Worm (Caenorhabditis elegans) whole organism, young adult: Measurements from ENCODE around the gene ZC239.22.
"Not testable (repeated sequence)": the region's sequence is repeated elsewhere in the genome, so short reads cannot be mapped to it uniquely, and the experiment has no call there.

ENCODE experiments used
- B0019.2 ChIP-seq: fragments of 200-800 bp; sonication (Bioruptor generic); conservative IDR thresholded peaks from 2 replicates; pipeline ENCODE4 v1.3.6; 2022; ENCODE audit warnings: missing genetic modification reagents, missing genetic modification characterization, missing compliant biosample characterization
- B0336.3 ChIP-seq: fragments of 200-800 bp; sonication (Bioruptor generic); IDR thresholded peaks from 2 replicates; pipeline ENCODE4 v1.3.6; 2022; ENCODE audit warnings: missing genetic modification characterization, missing compliant biosample characterization
- C17E4.6 ChIP-seq: fragments of 200-800 bp; sonication (Bioruptor generic); IDR thresholded peaks from 2 replicates; pipeline ENCODE4 v1.3.6; 2022; ENCODE audit warnings: missing genetic modification reagents, missing genetic modification characterization, missing compliant biosample characterization
- F33H1.4 ChIP-seq: fragments of 200-800 bp; sonication (Bioruptor generic); IDR thresholded peaks from 2 replicates; pipeline ENCODE4 v1.3.6; 2022; ENCODE audit warnings: missing genetic modification reagents, missing genetic modification characterization, missing compliant biosample characterization
- F39B2.1 ChIP-seq: fragments of 200-800 bp; sonication (Bioruptor generic); IDR thresholded peaks from 2 replicates; pipeline ENCODE4 v1.3.6; 2022; ENCODE audit warnings: missing genetic modification reagents, missing genetic modification characterization, missing compliant biosample characterization
- K11D2.4 ChIP-seq: fragments of 200-800 bp; sonication (Bioruptor generic); IDR thresholded peaks from 2 replicates; pipeline ENCODE4 v1.3.6; 2022; ENCODE audit warnings: missing genetic modification reagents, missing genetic modification characterization, missing compliant biosample characterization
- T07F8.4 ChIP-seq: sonication (generic microtip); optimal IDR thresholded peaks from 2 replicates; lab custom pipeline; 2016; ENCODE audit warnings: mild to moderate bottlenecking, missing genetic modification characterization, moderate library complexity, missing compliant biosample characterization
- Y56A3A.18 ChIP-seq: fragments of 200-800 bp; sonication (Bioruptor generic); IDR thresholded peaks from 2 replicates; pipeline ENCODE4 v1.3.6; 2022; ENCODE audit warnings: missing genetic modification reagents, missing genetic modification characterization, missing compliant biosample characterization
- atf-7 ChIP-seq: sonication (generic microtip); optimal IDR thresholded peaks from 2 replicates; lab custom pipeline; 2017; ENCODE audit warnings: mild to moderate bottlenecking, missing genetic modification characterization, missing compliant biosample characterization
- attf-3 ChIP-seq: fragments of 200-800 bp; sonication (Bioruptor generic); conservative IDR thresholded peaks from 2 replicates; pipeline ENCODE4 v1.3.6; 2022; ENCODE audit warnings: missing genetic modification reagents, missing genetic modification characterization, missing compliant biosample characterization
- cebp-1 ChIP-seq, 2 experiments: fragments of 200-800 bp in 1 of 2; sonication (Bioruptor generic) in 1 of 2; sonication (generic microtip) in 1 of 2; IDR thresholded peaks in 1 of 2; optimal IDR thresholded peaks in 1 of 2; 2 replicates each; pipeline versions ENCODE4 v1.3.6 to Lab custom; 2017 to 2022; ENCODE audit warnings: missing compliant biosample characterization in 2 of 2, missing genetic modification characterization in 2 of 2, mild to moderate bottlenecking in 1 of 2, missing genetic modification reagents in 1 of 2, moderate library complexity in 1 of 2
- dpff-1 ChIP-seq: sonication (generic microtip); optimal IDR thresholded peaks from 2 replicates; lab custom pipeline; 2017; ENCODE audit warnings: mild to moderate bottlenecking, missing genetic modification characterization, missing compliant biosample characterization
- dpl-1 ChIP-seq: fragments of 150-350 bp; optimal IDR thresholded peaks from 2 replicates; lab custom pipeline; 2014; ENCODE audit warnings: missing biosample characterization, missing genetic modification reagents, missing genetic modification characterization
- egrh-3 ChIP-seq: fragments of 200-800 bp; sonication (Bioruptor generic); IDR thresholded peaks from 2 replicates; pipeline ENCODE4 v1.3.6; 2022; ENCODE audit warnings: missing genetic modification reagents, missing genetic modification characterization, missing compliant biosample characterization
- ets-4 ChIP-seq: fragments of 200-800 bp; sonication (Bioruptor generic); optimal IDR thresholded peaks from 2 replicates; lab custom pipeline; 2018; ENCODE audit warnings: mild to moderate bottlenecking, missing genetic modification characterization, missing compliant biosample characterization
- hlh-12 ChIP-seq: sonication (generic microtip); optimal IDR thresholded peaks from 2 replicates; lab custom pipeline; 2016; ENCODE audit warnings: missing genetic modification characterization, missing compliant biosample characterization
- hsf-1 ChIP-seq: fragments of 200-800 bp; sonication (Bioruptor generic); IDR thresholded peaks from 2 replicates; pipeline ENCODE4 v1.3.6; 2022; ENCODE audit warnings: missing genetic modification reagents, missing genetic modification characterization, missing compliant biosample characterization
- let-526 ChIP-seq: fragments of 200-800 bp; sonication (Bioruptor generic); IDR thresholded peaks from 2 replicates; pipeline ENCODE4 v1.3.6; 2022; ENCODE audit warnings: missing genetic modification reagents, missing genetic modification characterization, missing compliant biosample characterization
- lin-35 ChIP-seq, 3 experiments: fragments of 150-350 bp in 2 of 3; sonication (generic microtip) in 1 of 3; optimal IDR thresholded peaks; 2 replicates each; lab custom pipeline; 2014 to 2018; ENCODE audit warnings: missing biosample characterization in 3 of 3, missing genetic modification characterization in 3 of 3, missing genetic modification reagents in 3 of 3
- lir-1 ChIP-seq: fragments of 200-800 bp; sonication (Bioruptor generic); conservative IDR thresholded peaks from 2 replicates; pipeline ENCODE4 v1.3.6; 2022; ENCODE audit warnings: missing genetic modification reagents, missing genetic modification characterization, missing compliant biosample characterization
- madf-10 ChIP-seq: sonication (generic microtip); optimal IDR thresholded peaks from 2 replicates; lab custom pipeline; 2016; ENCODE audit warnings: mild to moderate bottlenecking, missing genetic modification characterization, missing compliant biosample characterization
- madf-6 ChIP-seq: fragments of 200-800 bp; sonication (Bioruptor generic); IDR thresholded peaks from 2 replicates; pipeline ENCODE4 v1.3.6; 2022; ENCODE audit warnings: missing genetic modification reagents, missing genetic modification characterization, missing compliant biosample characterization
- madf-8 ChIP-seq: fragments of 200-800 bp; sonication (Bioruptor generic); conservative IDR thresholded peaks from 2 replicates; pipeline ENCODE4 v1.3.6; 2022; ENCODE audit warnings: missing genetic modification reagents, missing genetic modification characterization, missing compliant biosample characterization
- mcd-1 ChIP-seq: fragments of 200-800 bp; sonication (Bioruptor generic); IDR thresholded peaks from 2 replicates; pipeline ENCODE4 v1.3.6; 2022; ENCODE audit warnings: missing genetic modification reagents, missing genetic modification characterization, missing compliant biosample characterization
- nfyb-1 ChIP-seq: fragments of 200-800 bp; sonication (Bioruptor generic); IDR thresholded peaks from 2 replicates; pipeline ENCODE4 v1.3.6; 2022; ENCODE audit warnings: missing genetic modification reagents, missing genetic modification characterization, missing compliant biosample characterization
- nhr-179 ChIP-seq: sonication (generic microtip); optimal IDR thresholded peaks from 2 replicates; lab custom pipeline; 2016; ENCODE audit warnings: mild to moderate bottlenecking, missing genetic modification characterization, missing compliant biosample characterization
- nhr-80 ChIP-seq: sonication (generic microtip); optimal IDR thresholded peaks from 2 replicates; lab custom pipeline; 2016; ENCODE audit warnings: missing genetic modification characterization, missing compliant biosample characterization
- sdz-38 ChIP-seq: sonication (generic microtip); optimal IDR thresholded peaks from 2 replicates; lab custom pipeline; 2016; ENCODE audit warnings: missing genotype, missing genetic modification characterization, missing compliant biosample characterization
- snpc-1.3 ChIP-seq: sonication (generic microtip); optimal IDR thresholded peaks from 2 replicates; lab custom pipeline; 2017; ENCODE audit warnings: missing genetic modification characterization, mild to moderate bottlenecking, missing compliant biosample characterization, antibody characterized with exemption, moderate library complexity, missing genotype, missing genetic modification reagents; ENCODE audit not compliant: insufficient read depth
- xnd-1 ChIP-seq: sonication (generic microtip); optimal IDR thresholded peaks from 2 replicates; lab custom pipeline; 2016; ENCODE audit warnings: missing genotype, missing genetic modification reagents, missing genetic modification characterization, missing compliant biosample characterization
- ztf-25 ChIP-seq: fragments of 200-800 bp; sonication (Bioruptor generic); IDR thresholded peaks from 2 replicates; pipeline ENCODE4 v1.3.6; 2022; ENCODE audit warnings: missing genetic modification reagents, missing genetic modification characterization, missing compliant biosample characterization
- ztf-6 ChIP-seq: fragments of 200-800 bp; sonication (Bioruptor generic); IDR thresholded peaks from 2 replicates; pipeline ENCODE4 v1.3.6; 2022; ENCODE audit warnings: missing genetic modification reagents, missing genetic modification characterization, missing compliant biosample characterization

Gene ZC239.22

ce11 chrII:3184858-3185257 is 35.8 kb downstream of the ZC239.22 start, which contains the start of gene sri-78:
Gene sri-78 (plus strand): TSS chrII:3185158.
- not testable (repeated sequence) for TF ChIP-seq T07F8.4 (tag; lab: Kevin White, UChicago); lin-35 (GFP tag; optimal IDR thresholded peaks at IDR 0.05; lab: Kevin White, UChicago); ztf-6 (GFP tag; lab: Robert Waterston, UW)

- TF ChIP-seq let-526; madf-8 (GFP tag; lab: Robert Waterston, UW); dpl-1 (GFP tag; lab: Kevin White, UChicago): not testable (repeated sequence)
Measured at ce11 chrII:3183300-3183840, 37.3 kb downstream of the ZC239.22 start, which contains the start of the genes Y27F2A.6 and Y27F2A.8. Gene Y27F2A.6 (minus strand): TSS chrII:3183400. Gene Y27F2A.8 (plus strand): TSS chrII:3183790.

- TF ChIP-seq lin-35 (GFP tag; optimal IDR thresholded peaks at IDR 0.05; lab: Kevin White, UChicago); C17E4.6 (GFP tag; lab: Robert Waterston, UW); madf-6 (GFP tag; lab: Robert Waterston, UW): not testable (repeated sequence)
Measured at ce11 chrII:3177663-3178062, 43.0 kb downstream of the ZC239.22 start, which contains the start of gene sri-40. Gene sri-40 (plus strand): TSS chrII:3177963.

- TF ChIP-seq hlh-12 (tag; lab: Kevin White, UChicago): no peak
- TF ChIP-seq K11D2.4 (GFP tag; lab: Robert Waterston, UW): no peak
- no peak for TF ChIP-seq sdz-38
- TF ChIP-seq nhr-179 (tag; lab: Kevin White, UChicago): no peak
- no peak for TF ChIP-seq F39B2.1 (GFP tag; lab: Robert Waterston, UW)
- TF ChIP-seq ztf-25 (GFP tag; lab: Robert Waterston, UW): no peak
- no peak for TF ChIP-seq atf-7 (tag; lab: Kevin White, UChicago)
- no peak for TF ChIP-seq T07F8.4 (tag; lab: Kevin White, UChicago)
- no peak for TF ChIP-seq ets-4
- TF ChIP-seq snpc-1.3: no peak
- no peak for TF ChIP-seq xnd-1
Measured at ce11 chrII:3172176-3172575, 48.4 kb downstream of the ZC239.22 start, which contains the start of gene Y27F2A.10. Gene Y27F2A.10 (minus strand): TSS chrII:3172276.

- TF ChIP-seq F33H1.4 (no peak), B0336.3 (GFP tag; lab: Robert Waterston, UW) (no peak), nfyb-1 (GFP tag; lab: Robert Waterston, UW) (no peak), lin-35 (GFP tag; optimal IDR thresholded peaks at IDR 0.05; lab: Kevin White, UChicago) (no peak), dpff-1 (tag; lab: Kevin White, UChicago) (no peak), hsf-1 (GFP tag; lab: Robert Waterston, UW) (no peak), C17E4.6 (GFP tag; lab: Robert Waterston, UW) (no peak), Y56A3A.18 (GFP tag; lab: Robert Waterston, UW) (no peak), B0019.2 (no peak), K11D2.4 (GFP tag; lab: Robert Waterston, UW) (no peak), madf-10 (tag; lab: Kevin White, UChicago) (no peak), attf-3 (GFP tag; lab: Robert Waterston, UW) (no peak), lir-1 (no peak), egrh-3 (GFP tag; lab: Robert Waterston, UW) (no peak), cebp-1 (GFP tag; IDR thresholded peaks at IDR 0.05; lab: Robert Waterston, UW) (no peak), cebp-1 (tag; optimal IDR thresholded peaks at IDR 0.05; lab: Kevin White, UChicago) (no peak), nhr-80 (tag; lab: Kevin White, UChicago) (no peak), mcd-1 (no peak), atf-7 (tag; lab: Kevin White, UChicago) (no peak)
Measured at ce11 chrII:3170089-3170488, 50.5 kb downstream of the ZC239.22 start, which contains the start of gene fbxc-55. Gene fbxc-55 (minus strand): TSS chrII:3170189.
